Worm (Caenorhabditis elegans): ENCODE measurements around the gene paf-2.

Gene paf-2

ce11 chrX:4307559-4308005, 10.0 kb upstream of the paf-2 start:
- TF ChIP-seq hmg-11 (tag; optimal IDR thresholded peaks at IDR 0.05) = peak; percentile 75
- TF ChIP-seq nfya-1 (tag; optimal IDR thresholded peaks at IDR 0.05; ENCODE audit: insufficient read depth) = peak; percentile 44
- TF ChIP-seq elt-2 (tag; optimal IDR thresholded peaks at IDR 0.05) = peak; percentile 25
- peak; percentile 19 for TF ChIP-seq lsy-12 (tag; optimal IDR thresholded peaks at IDR 0.05)
- TF ChIP-seq nhr-25 (tag; optimal IDR thresholded peaks at IDR 0.05) = peak; percentile 50
- no peak for TF ChIP-seq pha-4 (tag; optimal IDR thresholded peaks at IDR 0.05)
- no peak for TF ChIP-seq ztf-4 (tag; optimal IDR thresholded peaks at IDR 0.05)

ce11 chrX:4306861-4307260, 9.3 kb upstream of the paf-2 start, which contains the start of gene pqn-15:
Gene pqn-15, minus strand, starts transcription at chrX:4306961.
- TF ChIP-seq elt-3 (tag; optimal IDR thresholded peaks at IDR 0.05) (no peak), nhr-25 (tag; optimal IDR thresholded peaks at IDR 0.05) (no peak), unc-62 (GFP tag; optimal IDR thresholded peaks at IDR 0.05) (no peak), egl-27 (tag; optimal IDR thresholded peaks at IDR 0.05) (no peak), fos-1 (tag; optimal IDR thresholded peaks at IDR 0.05) (no peak), nhr-23 (tag; optimal IDR thresholded peaks at IDR 0.05) (no peak), ztf-4 (tag; optimal IDR thresholded peaks at IDR 0.05) (no peak), jun-1 (tag; optimal IDR thresholded peaks at IDR 0.05) (no peak), mdl-1 (tag; optimal IDR thresholded peaks at IDR 0.05) (no peak), ztf-11 (tag; optimal IDR thresholded peaks at IDR 0.05) (no peak), elt-1 (tag; optimal IDR thresholded peaks at IDR 0.05) (no peak), ZK546.5 (tag; optimal IDR thresholded peaks at IDR 0.05) (no peak), zag-1 (tag; optimal IDR thresholded peaks at IDR 0.05) (no peak), nhr-12 (tag; optimal IDR thresholded peaks at IDR 0.05) (no peak), egl-5 (tag; optimal IDR thresholded peaks at IDR 0.05) (no peak), nhr-77 (tag; optimal IDR thresholded peaks at IDR 0.05) (no peak), sea-2 (GFP tag; optimal IDR thresholded peaks at IDR 0.05) (no peak), tbx-2 (tag; optimal IDR thresholded peaks at IDR 0.05) (no peak), nhr-237 (tag; optimal IDR thresholded peaks at IDR 0.05) (no peak)

DNA sequence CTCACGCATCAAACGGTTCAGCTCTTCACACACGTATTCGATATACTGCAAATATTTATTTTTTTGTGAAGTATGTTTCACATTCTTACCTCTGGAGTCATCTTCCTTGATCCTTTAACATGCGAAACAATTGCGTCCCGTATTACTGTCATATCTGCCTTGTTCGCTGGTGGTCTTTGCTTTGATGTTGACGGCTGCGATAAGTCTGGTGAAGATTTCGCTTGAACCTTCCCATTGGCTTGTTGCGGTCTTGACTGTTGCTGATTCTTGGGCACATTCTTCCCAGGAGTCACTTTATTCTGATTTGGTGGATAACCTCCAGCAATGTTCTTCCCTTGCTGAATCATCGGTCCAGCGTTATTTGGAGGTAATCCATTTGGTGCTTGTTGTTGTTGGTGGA, 5.7 kb upstream of the paf-2 start:
- TF ChIP-seq nhr-12 (tag; optimal IDR thresholded peaks at IDR 0.05) = no peak
- TF ChIP-seq fkh-2 (tag; optimal IDR thresholded peaks at IDR 0.05) = no peak
- no peak for TF ChIP-seq ceh-16 (tag; optimal IDR thresholded peaks at IDR 0.05)

DNA sequence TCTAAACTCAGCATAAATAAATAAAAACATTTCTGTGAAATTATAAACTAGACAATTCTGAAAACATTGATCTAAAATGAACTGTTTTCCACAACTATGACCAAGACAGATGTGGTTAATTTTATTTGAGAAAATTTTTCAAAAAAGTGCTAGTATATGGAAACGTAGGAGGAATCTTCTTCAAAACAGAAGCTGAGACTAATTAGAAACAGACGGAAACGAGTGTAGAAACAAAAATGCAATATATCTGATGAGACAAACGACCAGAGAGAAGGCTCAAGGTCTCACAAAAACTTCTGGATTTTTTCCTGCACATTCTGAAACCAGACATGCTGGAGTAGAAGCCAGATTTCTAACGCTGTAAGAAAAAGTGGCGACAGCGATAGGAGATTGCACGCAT, 1.6 kb downstream of the paf-2 start:
- no peak for TF ChIP-seq daf-12 (tag; optimal IDR thresholded peaks at IDR 0.05)
- TF ChIP-seq jun-1 (tag; optimal IDR thresholded peaks at IDR 0.05) = no peak
- no peak for TF ChIP-seq tbx-2 (tag; optimal IDR thresholded peaks at IDR 0.05)

- no peak for TF ChIP-seq mdl-1 (tag; optimal IDR thresholded peaks at IDR 0.05)
- peak; percentile 32 for TF ChIP-seq elt-2 (tag; optimal IDR thresholded peaks at IDR 0.05)
- TF ChIP-seq ceh-16 (tag; optimal IDR thresholded peaks at IDR 0.05) = no peak
- TF ChIP-seq nhr-67 (tag; optimal IDR thresholded peaks at IDR 0.05) = no peak
These were observed 2.6 kb downstream of the paf-2 start for ce11 chrX:4294957-4295356.

DNA sequence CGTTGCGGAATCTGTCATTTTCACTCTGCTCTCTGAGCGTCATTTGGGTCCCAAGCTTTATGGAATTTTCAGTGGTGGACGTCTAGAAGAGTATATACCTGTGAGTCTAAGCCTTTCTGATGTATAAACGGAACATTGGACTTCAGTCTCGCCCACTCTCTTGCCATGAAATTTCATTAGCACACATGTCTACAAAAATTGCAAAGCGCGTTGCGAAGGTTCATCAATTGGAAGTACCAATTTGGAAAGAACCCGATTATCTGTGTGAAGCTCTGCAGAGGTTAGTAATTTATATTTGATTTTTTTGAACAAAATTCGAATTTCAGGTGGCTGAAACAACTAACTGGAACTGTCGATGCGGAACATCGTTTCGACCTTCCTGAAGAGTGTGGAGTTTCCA, 7.7 kb downstream of the paf-2 start:
- TF ChIP-seq unc-39 (tag; optimal IDR thresholded peaks at IDR 0.05) (no peak), nfya-1 (tag; optimal IDR thresholded peaks at IDR 0.05; ENCODE audit: insufficient read depth) (no peak), ZK546.5 (tag; optimal IDR thresholded peaks at IDR 0.05) (no peak), ceh-16 (tag; optimal IDR thresholded peaks at IDR 0.05) (no peak), fkh-10 (GFP tag; optimal IDR thresholded peaks at IDR 0.05) (no peak), mml-1 (tag; optimal IDR thresholded peaks at IDR 0.05) (no peak), nhr-43 (tag; optimal IDR thresholded peaks at IDR 0.05; ENCODE audit: poor library complexity, severe bottlenecking) (no peak), egl-27 (tag; optimal IDR thresholded peaks at IDR 0.05) (no peak), fos-1 (tag; optimal IDR thresholded peaks at IDR 0.05) (no peak), lin-39 (tag; optimal IDR thresholded peaks at IDR 0.05) (no peak)
